Worm (Caenorhabditis elegans) whole organism, early embryonic: ENCODE data around the gene F44D12.10.

ENCODE experiments used
- B0310.2 ChIP-seq: sonication (generic microtip); optimal IDR thresholded peaks from 2 replicates; lab custom pipeline; 2016; ENCODE audit warnings: mild to moderate bottlenecking, missing genetic modification characterization, missing compliant biosample characterization
- F13C5.2 ChIP-seq: sonication (generic microtip); optimal IDR thresholded peaks from 2 replicates; lab custom pipeline; 2017; ENCODE audit warnings: mild to moderate bottlenecking, missing genetic modification characterization, inconsistent platforms, missing compliant biosample characterization
- aly-1 ChIP-seq: sonication (generic microtip); optimal IDR thresholded peaks from 2 replicates; lab custom pipeline; 2016; ENCODE audit warnings: missing genetic modification characterization, missing compliant biosample characterization
- ama-1 ChIP-seq: fragments of 150-350 bp; optimal IDR thresholded peaks from 2 replicates; lab custom pipeline; 2014
- ceh-13 ChIP-seq: fragments of 200-800 bp; sonication (Bioruptor generic); optimal IDR thresholded peaks from 2 replicates; lab custom pipeline; 2018; ENCODE audit warnings: mild to moderate bottlenecking, missing genetic modification characterization, missing compliant biosample characterization
- ceh-36 ChIP-seq: sonication (generic microtip); optimal IDR thresholded peaks from 2 replicates; lab custom pipeline; 2016; ENCODE audit warnings: missing genetic modification characterization, inconsistent platforms, missing compliant biosample characterization
- ets-7 ChIP-seq: sonication (generic microtip); optimal IDR thresholded peaks from 2 replicates; lab custom pipeline; 2016; ENCODE audit warnings: missing genotype, missing genetic modification characterization, missing compliant biosample characterization
- flt-1 ChIP-seq: fragments of 200-800 bp; sonication (Bioruptor generic); IDR thresholded peaks from 2 replicates; pipeline ENCODE4 v1.3.6; 2022; ENCODE audit warnings: missing genetic modification characterization, missing compliant biosample characterization
- hmbx-1 ChIP-seq: sonication (generic microtip); optimal IDR thresholded peaks from 2 replicates; lab custom pipeline; 2016; ENCODE audit warnings: mild to moderate bottlenecking, missing genetic modification characterization, missing compliant biosample characterization
- hmg-4 ChIP-seq: fragments of 200-800 bp; sonication (Bioruptor generic); optimal IDR thresholded peaks from 2 replicates; lab custom pipeline; 2018; ENCODE audit warnings: mild to moderate bottlenecking, missing genetic modification characterization, missing compliant biosample characterization
- hnd-1 ChIP-seq: sonication (generic microtip); optimal IDR thresholded peaks from 2 replicates; lab custom pipeline; 2016; ENCODE audit warnings: missing genetic modification characterization, missing compliant biosample characterization
- pes-1 ChIP-seq: fragments of 200-800 bp; sonication (Bioruptor generic); IDR thresholded peaks from 2 replicates; pipeline ENCODE4 v1.3.6; 2022; ENCODE audit warnings: missing genetic modification reagents, missing genetic modification characterization, missing compliant biosample characterization
- scrt-1 ChIP-seq: fragments of 200-800 bp; sonication (Bioruptor generic); IDR thresholded peaks from 2 replicates; pipeline ENCODE4 v1.3.6; 2022; ENCODE audit warnings: missing genetic modification characterization, missing compliant biosample characterization
- sea-1 ChIP-seq: fragments of 200-800 bp; sonication (Bioruptor generic); conservative IDR thresholded peaks from 2 replicates; pipeline ENCODE4 v1.3.6; 2022; ENCODE audit warnings: missing genetic modification characterization, missing compliant biosample characterization
- tbx-11 ChIP-seq: fragments of 200-800 bp; sonication (Bioruptor generic); IDR thresholded peaks from 2 replicates; pipeline ENCODE4 v1.3.6; 2022; ENCODE audit warnings: missing genetic modification characterization, missing compliant biosample characterization
- tbx-37 ChIP-seq: fragments of 200-800 bp; sonication (Bioruptor generic); conservative IDR thresholded peaks from 2 replicates; pipeline ENCODE4 v1.3.6; 2022; ENCODE audit warnings: missing genetic modification reagents, missing genetic modification characterization, missing compliant biosample characterization
- tra-4 ChIP-seq: sonication (generic microtip); optimal IDR thresholded peaks from 2 replicates; lab custom pipeline; 2017; ENCODE audit warnings: missing genetic modification characterization, missing compliant biosample characterization

The F44D12.10 gene

DNA sequence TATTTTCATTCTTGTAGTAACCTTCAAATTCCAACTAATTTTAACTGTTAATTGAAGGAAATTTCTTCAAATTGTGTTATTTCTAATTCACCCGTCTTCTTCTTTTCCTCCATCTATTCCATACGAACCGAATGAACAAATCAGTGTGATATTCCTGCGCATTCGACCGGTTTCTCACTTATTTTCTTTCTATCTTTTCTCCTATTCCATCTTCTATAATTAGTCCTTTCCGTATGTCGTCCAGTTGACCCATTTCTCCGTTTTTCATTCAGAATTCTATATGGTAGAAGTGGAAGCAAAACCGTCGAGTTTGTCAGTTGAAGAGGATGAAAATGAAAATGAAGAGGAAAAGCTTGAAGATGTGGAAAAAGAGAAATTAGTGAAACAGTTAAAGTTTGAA, 27.3 kb downstream of the F44D12.10 start, which contains the start of gene magu-4:
magu-4 (plus strand) TSS at position 218 of the 400 bp plus-strand sequence.
- TF ChIP-seq tra-4 (tag; lab: Kevin White, UChicago) (no peak), sea-1 (GFP tag; lab: Robert Waterston, UW) (no peak), tbx-11 (GFP tag; lab: Robert Waterston, UW) (no peak), pes-1 (no peak), scrt-1 (GFP tag; lab: Robert Waterston, UW) (no peak), F13C5.2 (tag; lab: Kevin White, UChicago) (no peak), ceh-36 (tag; lab: Kevin White, UChicago) (no peak), ets-7 (tag; lab: Kevin White, UChicago) (no peak), flt-1 (GFP tag; lab: Robert Waterston, UW) (no peak), hnd-1 (no peak)

DNA sequence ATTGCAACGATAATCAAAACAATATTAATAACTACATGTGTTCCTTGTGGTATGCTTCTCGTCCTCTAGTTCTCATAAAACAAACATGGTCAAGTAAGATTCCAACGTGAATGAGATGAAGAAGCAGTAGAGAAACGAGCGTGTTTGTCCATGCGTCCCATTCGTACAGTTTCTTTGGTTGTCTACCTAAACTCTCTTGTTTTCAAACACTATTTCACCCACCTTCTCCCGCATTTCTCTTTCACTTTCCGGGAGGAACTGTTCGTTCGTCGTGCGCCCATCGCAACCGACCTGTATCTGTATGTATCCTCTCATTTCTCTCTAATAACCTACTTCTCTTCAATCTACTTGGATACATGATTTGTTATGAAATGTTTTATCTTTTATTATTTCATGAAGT, 29.1 kb downstream of the F44D12.10 start:
- TF ChIP-seq aly-1: no peak
- no peak for TF ChIP-seq F13C5.2 (tag; lab: Kevin White, UChicago)
- TF ChIP-seq tbx-11 (GFP tag; lab: Robert Waterston, UW): no peak
- no peak for TF ChIP-seq pes-1
- no peak for TF ChIP-seq tra-4 (tag; lab: Kevin White, UChicago)
- TF ChIP-seq ceh-13 (GFP tag; lab: Kevin White, UChicago): no peak
- TF ChIP-seq B0310.2 (tag; lab: Kevin White, UChicago): no peak
- TF ChIP-seq scrt-1 (GFP tag; lab: Robert Waterston, UW): no peak
- TF ChIP-seq hmbx-1: no peak
- no peak for TF ChIP-seq ceh-36 (tag; lab: Kevin White, UChicago)
- TF ChIP-seq ets-7 (tag; lab: Kevin White, UChicago): no peak
- TF ChIP-seq tbx-37 (GFP tag; lab: Robert Waterston, UW): no peak
- TF ChIP-seq hmg-4: no peak
- TF ChIP-seq hnd-1: no peak
- no peak for TF ChIP-seq ama-1 (lab: Kevin White, UChicago)
- no peak for TF ChIP-seq sea-1 (GFP tag; lab: Robert Waterston, UW)
- TF ChIP-seq flt-1 (GFP tag; lab: Robert Waterston, UW): no peak

DNA sequence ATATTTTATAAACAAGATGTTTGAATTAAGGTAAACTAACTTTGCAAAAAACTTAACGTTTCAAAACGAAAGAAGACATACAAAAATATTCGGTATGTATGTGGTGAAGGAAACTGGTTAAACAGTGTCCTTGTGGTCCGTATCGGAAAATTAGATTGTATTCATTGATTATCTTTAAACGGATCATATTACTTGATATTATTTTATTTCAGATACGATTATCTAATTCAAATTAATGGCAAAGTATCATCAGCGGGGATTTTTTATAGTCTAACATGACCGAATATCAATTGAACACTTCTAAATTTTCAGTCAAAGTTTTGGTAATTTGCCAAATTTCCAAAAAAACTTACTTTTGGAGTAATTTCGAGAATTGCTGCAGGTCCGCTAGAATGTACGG, 30.1 kb downstream of the F44D12.10 start, which contains the start of gene C47E12.13:
C47E12.13 (minus strand) TSS at position 101 of the 400 bp plus-strand sequence.
- TF ChIP-seq scrt-1 (GFP tag; lab: Robert Waterston, UW): no peak
- TF ChIP-seq hnd-1: no peak
- no peak for TF ChIP-seq tbx-11 (GFP tag; lab: Robert Waterston, UW)
- no peak for TF ChIP-seq ceh-36 (tag; lab: Kevin White, UChicago)
- no peak for TF ChIP-seq hmbx-1
- TF ChIP-seq tra-4 (tag; lab: Kevin White, UChicago): no peak
- TF ChIP-seq hmg-4: no peak
- TF ChIP-seq sea-1 (GFP tag; lab: Robert Waterston, UW): no peak

DNA sequence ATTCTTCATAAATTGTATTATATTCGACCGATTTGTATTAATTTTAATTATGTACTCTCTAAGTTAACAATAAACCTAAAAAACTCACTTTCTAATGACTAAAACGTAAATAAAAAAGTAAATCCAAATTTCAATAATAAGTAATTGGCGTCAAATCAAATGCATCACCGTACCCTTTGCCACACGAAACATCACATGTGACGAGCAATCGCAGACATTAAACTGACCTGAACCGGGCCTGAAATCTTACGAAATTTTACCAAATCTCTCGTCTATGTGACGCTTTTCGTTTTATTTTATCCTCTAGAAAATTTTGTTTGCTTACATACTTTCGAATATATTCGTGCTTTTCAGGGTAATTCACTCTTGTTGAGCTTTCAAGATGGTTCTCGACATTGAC, 33.5 kb downstream of the F44D12.10 start, which contains the start of the genes C47E12.2 and sars-1:
C47E12.2 (minus strand) TSS at position 131 of the 400 bp plus-strand sequence.
sars-1 (plus strand) TSS at position 355 of the 400 bp plus-strand sequence.
- TF ChIP-seq ceh-13 (GFP tag; lab: Kevin White, UChicago) (no peak), aly-1 (no peak), scrt-1 (GFP tag; lab: Robert Waterston, UW) (no peak), tra-4 (tag; lab: Kevin White, UChicago) (no peak), tbx-11 (GFP tag; lab: Robert Waterston, UW) (no peak), ets-7 (tag; lab: Kevin White, UChicago) (no peak), flt-1 (GFP tag; lab: Robert Waterston, UW) (no peak), B0310.2 (tag; lab: Kevin White, UChicago) (no peak), ama-1 (lab: Kevin White, UChicago) (no peak), tbx-37 (GFP tag; lab: Robert Waterston, UW) (no peak), hnd-1 (no peak), pes-1 (no peak), ceh-36 (tag; lab: Kevin White, UChicago) (no peak), hmbx-1 (no peak), F13C5.2 (tag; lab: Kevin White, UChicago) (no peak), hmg-4 (no peak), sea-1 (GFP tag; lab: Robert Waterston, UW) (no peak)

DNA sequence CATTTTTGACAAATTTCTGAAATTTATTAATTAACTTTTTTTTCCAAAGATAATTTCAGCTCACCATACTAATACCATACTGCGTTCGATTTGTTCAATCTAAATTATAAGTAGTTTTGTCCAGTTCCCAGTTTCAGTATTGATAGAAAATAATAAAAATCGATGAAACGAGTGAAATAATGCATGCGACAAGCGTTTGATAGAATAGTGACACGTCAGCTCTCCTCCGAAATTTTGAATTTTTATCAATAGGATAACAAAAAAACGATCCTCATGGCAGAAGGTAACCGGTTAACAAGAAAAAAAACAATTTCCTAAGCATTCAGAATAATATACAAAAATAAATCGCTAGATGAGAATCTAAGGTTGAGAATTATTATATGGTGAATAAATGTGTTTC, 35.1 kb downstream of the F44D12.10 start, which contains the start of gene C47E12.3:
C47E12.3 (minus strand) TSS at position 101 of the 400 bp plus-strand sequence.
- no peak for TF ChIP-seq B0310.2 (tag; lab: Kevin White, UChicago)
- no peak for TF ChIP-seq sea-1 (GFP tag; lab: Robert Waterston, UW)
- TF ChIP-seq pes-1: no peak
- no peak for TF ChIP-seq aly-1
- TF ChIP-seq tbx-37 (GFP tag; lab: Robert Waterston, UW): no peak
- TF ChIP-seq ceh-13 (GFP tag; lab: Kevin White, UChicago): no peak
- no peak for TF ChIP-seq ets-7 (tag; lab: Kevin White, UChicago)
- no peak for TF ChIP-seq hmg-4
- no peak for TF ChIP-seq hnd-1
- no peak for TF ChIP-seq scrt-1 (GFP tag; lab: Robert Waterston, UW)
- no peak for TF ChIP-seq hmbx-1
- TF ChIP-seq F13C5.2 (tag; lab: Kevin White, UChicago): no peak
- no peak for TF ChIP-seq flt-1 (GFP tag; lab: Robert Waterston, UW)
- no peak for TF ChIP-seq ama-1 (lab: Kevin White, UChicago)
- TF ChIP-seq ceh-36 (tag; lab: Kevin White, UChicago): no peak
- no peak for TF ChIP-seq tbx-11 (GFP tag; lab: Robert Waterston, UW)
- no peak for TF ChIP-seq tra-4 (tag; lab: Kevin White, UChicago)

DNA sequence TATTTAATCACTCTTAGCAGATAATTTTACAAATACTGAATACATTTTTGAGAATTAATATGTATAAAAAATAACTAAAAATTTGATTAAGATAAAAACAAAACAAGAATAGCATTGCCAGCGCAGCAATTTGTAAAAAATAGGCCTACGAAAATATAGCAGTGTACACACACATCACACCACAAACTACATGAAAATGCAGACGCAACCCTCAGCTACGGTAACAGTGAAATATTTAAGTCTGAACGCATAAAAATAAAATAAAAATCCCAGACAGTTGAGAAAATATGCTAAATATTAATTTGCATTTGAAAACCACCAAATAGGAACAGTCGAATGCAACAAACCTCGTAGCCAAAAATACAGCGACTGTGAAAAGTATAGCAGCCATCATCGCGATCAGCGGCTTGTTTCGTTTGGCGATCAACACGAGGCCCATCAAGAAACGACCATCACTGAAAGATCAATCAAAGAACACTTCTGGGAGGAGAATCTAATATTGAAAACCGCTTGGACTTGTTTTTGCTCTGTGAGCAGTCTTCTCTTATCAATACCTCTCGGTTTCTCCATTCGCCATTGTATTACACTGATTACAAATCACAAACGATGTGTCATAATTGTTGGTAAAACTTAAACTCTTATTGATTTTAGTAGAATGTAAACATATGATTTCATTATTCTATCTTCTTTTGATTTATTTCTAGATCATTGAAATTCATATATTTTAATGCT, 38.2 kb downstream of the F44D12.10 start, which contains the start of gene pyp-1:
pyp-1 (minus strand) TSS at position 439 of the 732 bp plus-strand sequence.
- no peak for TF ChIP-seq hmbx-1

DNA sequence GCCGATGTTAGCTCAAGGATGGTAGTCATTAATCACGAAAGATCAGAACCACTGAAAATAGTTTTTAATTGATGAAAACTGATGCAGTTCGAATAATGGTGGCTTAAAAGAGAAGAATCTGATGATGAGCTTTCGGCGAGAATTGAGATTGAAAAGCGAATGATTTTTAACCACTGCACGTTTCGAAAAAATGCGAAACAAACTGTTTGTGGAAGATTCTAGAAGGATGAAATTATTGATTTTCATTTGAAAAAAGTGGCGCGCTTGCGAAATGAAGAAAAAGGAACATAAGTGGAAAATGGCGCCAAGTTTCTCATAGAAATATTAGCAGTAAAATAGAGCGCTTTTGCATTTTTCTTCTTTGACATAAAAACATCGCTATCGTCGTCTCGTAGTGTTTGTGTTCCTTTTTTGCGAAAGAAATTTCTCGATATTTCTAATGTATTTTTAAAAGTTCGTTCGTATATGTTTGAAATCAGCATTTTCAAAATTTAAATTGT, 41.9 kb downstream of the F44D12.10 start, which contains the start of gene uba-1:
uba-1 (minus strand) TSS at position 51 of the 500 bp plus-strand sequence.
- no peak for TF ChIP-seq tra-4 (tag; lab: Kevin White, UChicago)
- no peak for TF ChIP-seq ceh-13 (GFP tag; lab: Kevin White, UChicago)
- peak; percentile 61 for TF ChIP-seq ama-1 (lab: Kevin White, UChicago)
